Fruit fly (Drosophila melanogaster) whole organism, embryonic: ENCODE data around the gene CG8837.

ENCODE experiments used
- Ada2b ChIP-seq: fragments of 200-800 bp; sonication (Bioruptor generic); IDR thresholded peaks from 2 replicates; pipeline ENCODE4 v1.3.6; 2022; ENCODE audit warnings: missing biosample characterization, missing genetic modification characterization
- Adf1 ChIP-seq: fragments of 200-800 bp; sonication (Bioruptor generic); IDR thresholded peaks from 2 replicates; pipeline ENCODE4 v1.3.6; 2022; ENCODE audit warnings: missing biosample characterization, missing genetic modification characterization
- Atf6 ChIP-seq: fragments of 200-800 bp; sonication (Bioruptor generic); IDR thresholded peaks from 2 replicates; pipeline ENCODE4 v1.3.6; 2022; ENCODE audit warnings: missing biosample characterization, missing genetic modification characterization
- Blimp-1 ChIP-seq: fragments of 200-800 bp; sonication (Bioruptor generic); optimal IDR thresholded peaks from 3 replicates; lab custom pipeline; 2018; ENCODE audit warnings: missing biosample characterization, missing genetic modification characterization, mild to moderate bottlenecking, moderate library complexity, missing genetic modification reagents
- CG10366 ChIP-seq: fragments of 200-800 bp; sonication (Bioruptor generic); IDR thresholded peaks from 2 replicates; pipeline ENCODE4 v1.3.6; 2022; ENCODE audit warnings: missing biosample characterization, missing genetic modification characterization
- CG11504 ChIP-seq: fragments of 200-800 bp; sonication (Bioruptor generic); optimal IDR thresholded peaks from 3 replicates; lab custom pipeline; 2019; ENCODE audit warnings: missing biosample characterization, mild to moderate bottlenecking, missing genetic modification characterization, moderate library complexity
- CG14965 ChIP-seq: fragments of 200-800 bp; sonication (Bioruptor generic); optimal IDR thresholded peaks from 2 replicates; lab custom pipeline; 2016; ENCODE audit warnings: missing biosample characterization, missing genetic modification characterization, borderline replicate concordance
- CG15011 ChIP-seq: fragments of 200-800 bp; sonication (Bioruptor generic); optimal IDR thresholded peaks from 3 replicates; lab custom pipeline; 2018; ENCODE audit warnings: missing biosample characterization, mild to moderate bottlenecking, missing genetic modification characterization
- CG16813 ChIP-seq: fragments of 200-800 bp; sonication (Bioruptor generic); IDR thresholded peaks from 3 replicates; pipeline ENCODE4 v1.3.6; 2022; ENCODE audit warnings: missing biosample characterization, missing genetic modification characterization; ENCODE audit not compliant: partially characterized antibody
- CG17186 ChIP-seq: fragments of 200-800 bp; sonication (Bioruptor generic); optimal IDR thresholded peaks from 3 replicates; lab custom pipeline; 2017; ENCODE audit warnings: missing biosample characterization, missing genetic modification reagents, missing genetic modification characterization
- CG17912 ChIP-seq: fragments of 200-800 bp; sonication (Bioruptor generic); optimal IDR thresholded peaks from 2 replicates; lab custom pipeline; 2018; ENCODE audit warnings: missing biosample characterization, mild to moderate bottlenecking, missing genetic modification characterization
- CG18011 ChIP-seq: fragments of 200-800 bp; sonication (Bioruptor generic); optimal IDR thresholded peaks from 2 replicates; lab custom pipeline; 2017; ENCODE audit warnings: missing biosample characterization, missing genetic modification characterization, mild to moderate bottlenecking, moderate library complexity, missing genotype
- CG18476 ChIP-seq: fragments of 200-800 bp; sonication (Bioruptor generic); optimal IDR thresholded peaks from 2 replicates; lab custom pipeline; 2016; ENCODE audit warnings: missing biosample characterization, mild to moderate bottlenecking, missing genetic modification characterization
- CG18599 ChIP-seq: fragments of 200-800 bp; sonication (Bioruptor generic); optimal IDR thresholded peaks from 3 replicates; lab custom pipeline; 2017; ENCODE audit warnings: missing biosample characterization, missing genetic modification characterization, mild to moderate bottlenecking, moderate library complexity, missing genetic modification reagents
- CG18764 ChIP-seq: fragments of 200-800 bp; sonication (Bioruptor generic); optimal IDR thresholded peaks from 3 replicates; lab custom pipeline; 2016; ENCODE audit warnings: missing biosample characterization, missing genetic modification characterization
- CG34376 ChIP-seq: fragments of 200-800 bp; sonication (Bioruptor generic); optimal IDR thresholded peaks from 2 replicates; lab custom pipeline; 2018; ENCODE audit warnings: missing biosample characterization, mild to moderate bottlenecking, missing genetic modification characterization
- CG4328 ChIP-seq: fragments of 200-800 bp; sonication (Bioruptor generic); optimal IDR thresholded peaks from 3 replicates; lab custom pipeline; 2017; ENCODE audit warnings: missing biosample characterization, missing genetic modification reagents, missing genetic modification characterization
- CG6254 ChIP-seq: fragments of 200-800 bp; sonication (Bioruptor generic); optimal IDR thresholded peaks from 3 replicates; lab custom pipeline; 2017; ENCODE audit warnings: mild to moderate bottlenecking, missing biosample characterization, missing genetic modification reagents, missing genetic modification characterization
- CG7839 ChIP-seq: fragments of 200-800 bp; sonication (Bioruptor generic); optimal IDR thresholded peaks from 3 replicates; lab custom pipeline; 2018; ENCODE audit warnings: missing biosample characterization, mild to moderate bottlenecking, missing genetic modification characterization, moderate library complexity
- CG8281 ChIP-seq: fragments of 200-800 bp; sonication (Bioruptor generic); optimal IDR thresholded peaks from 2 replicates; lab custom pipeline; 2018; ENCODE audit warnings: missing biosample characterization, mild to moderate bottlenecking, missing genetic modification characterization, moderate library complexity
- CrebB ChIP-seq: fragments of 200-800 bp; sonication (Bioruptor generic); optimal IDR thresholded peaks from 3 replicates; lab custom pipeline; 2018; ENCODE audit warnings: missing biosample characterization, mild to moderate bottlenecking, missing genetic modification characterization
- Dek ChIP-seq: fragments of 200-800 bp; sonication (Bioruptor generic); optimal IDR thresholded peaks from 3 replicates; lab custom pipeline; 2019; ENCODE audit warnings: missing biosample characterization, mild to moderate bottlenecking, missing genetic modification characterization, moderate library complexity
- Dip2 ChIP-seq: fragments of 200-800 bp; sonication (Bioruptor generic); IDR thresholded peaks from 2 replicates; pipeline ENCODE4 v1.3.6; 2022; ENCODE audit warnings: missing biosample characterization, missing genetic modification characterization
- Doc2 ChIP-seq: fragments of 200-800 bp; sonication (Bioruptor generic); IDR thresholded peaks from 2 replicates; pipeline ENCODE4 v1.3.6; 2022; ENCODE audit warnings: missing biosample characterization, missing genetic modification characterization
- Elba2 ChIP-seq: fragments of 200-800 bp; sonication (Bioruptor generic); optimal IDR thresholded peaks from 3 replicates; lab custom pipeline; 2016; ENCODE audit warnings: missing biosample characterization, missing genetic modification characterization
- HmgZ ChIP-seq: fragments of 200-800 bp; sonication (Bioruptor generic); optimal IDR thresholded peaks from 2 replicates; lab custom pipeline; 2018; ENCODE audit warnings: missing biosample characterization, mild to moderate bottlenecking, missing genetic modification characterization
- Lhr ChIP-seq: fragments of 200-800 bp; sonication (Bioruptor generic); optimal IDR thresholded peaks from 3 replicates; lab custom pipeline; 2017; ENCODE audit warnings: mild to moderate bottlenecking, missing biosample characterization, missing genetic modification reagents, missing genetic modification characterization
- Med ChIP-seq: fragments of 200-800 bp; sonication (Bioruptor generic); peaks from one replicate; lab custom pipeline; 2016; ENCODE audit warnings: missing biosample characterization, missing genetic modification characterization, mild to moderate bottlenecking, inconsistent platforms, moderate library complexity
- NC2α ChIP-seq: fragments of 200-800 bp; sonication (Bioruptor generic); optimal IDR thresholded peaks from 2 replicates; lab custom pipeline; 2016; ENCODE audit warnings: missing biosample characterization, missing genetic modification characterization
- Poxn ChIP-seq: fragments of 200-800 bp; sonication (Bioruptor generic); IDR thresholded peaks from 2 replicates; pipeline ENCODE4 v1.3.6; 2022; ENCODE audit warnings: missing biosample characterization, missing genetic modification characterization
- al ChIP-seq: fragments of 200-800 bp; sonication (Bioruptor generic); IDR thresholded peaks from 2 replicates; pipeline ENCODE4 v1.3.6; 2022; ENCODE audit warnings: missing biosample characterization, missing genetic modification characterization
- cad ChIP-seq: fragments of >200 bp; optimal IDR thresholded peaks from 2 replicates; lab custom pipeline; 2017; ENCODE audit warnings: missing biosample characterization, missing genetic modification characterization
- ci ChIP-seq: fragments of 200-800 bp; sonication (Bioruptor generic); IDR thresholded peaks from 3 replicates; pipeline ENCODE4 v1.3.6; 2022; ENCODE audit warnings: missing biosample characterization, missing genetic modification characterization
- disco-r ChIP-seq: fragments of 200-800 bp; sonication (Bioruptor generic); optimal IDR thresholded peaks from 2 replicates; lab custom pipeline; 2016; ENCODE audit warnings: missing biosample characterization, missing genetic modification characterization
- gcm ChIP-seq: fragments of 200-800 bp; sonication (Bioruptor generic); optimal IDR thresholded peaks from 2 replicates; lab custom pipeline; 2019; ENCODE audit warnings: missing biosample characterization, mild to moderate bottlenecking, missing genetic modification characterization, moderate library complexity
- gro ChIP-seq: fragments of 200-800 bp; sonication (Bioruptor generic); optimal IDR thresholded peaks from 2 replicates; lab custom pipeline; 2016; ENCODE audit warnings: missing biosample characterization, missing genetic modification characterization
- gsb-n ChIP-seq: fragments of 200-800 bp; sonication (Bioruptor generic); optimal IDR thresholded peaks from 3 replicates; lab custom pipeline; 2018; ENCODE audit warnings: missing biosample characterization, mild to moderate bottlenecking, missing genetic modification characterization
- ind ChIP-seq: fragments of 200-800 bp; sonication (Bioruptor generic); optimal IDR thresholded peaks from 3 replicates; lab custom pipeline; 2016; ENCODE audit warnings: missing biosample characterization, missing genetic modification characterization
- jing ChIP-seq: fragments of 200-800 bp; sonication (Bioruptor generic); optimal IDR thresholded peaks from 2 replicates; lab custom pipeline; 2018; ENCODE audit warnings: missing biosample characterization, mild to moderate bottlenecking, missing genetic modification characterization
- kay ChIP-seq: fragments of 200-800 bp; sonication (Bioruptor generic); optimal IDR thresholded peaks from 2 replicates; lab custom pipeline; 2016; ENCODE audit warnings: missing biosample characterization, missing genetic modification characterization
- kni ChIP-seq: fragments of 200-800 bp; sonication (Bioruptor generic); optimal IDR thresholded peaks from 3 replicates; lab custom pipeline; 2017; ENCODE audit warnings: mild to moderate bottlenecking, missing biosample characterization, missing genetic modification reagents, missing genetic modification characterization
- mld ChIP-seq: fragments of 200-800 bp; sonication (Bioruptor generic); IDR thresholded peaks from 3 replicates; pipeline ENCODE4 v1.3.6; 2022; ENCODE audit warnings: missing biosample characterization, missing genetic modification characterization; ENCODE audit not compliant: partially characterized antibody
- nmo ChIP-seq: fragments of 200-800 bp; sonication (Bioruptor generic); optimal IDR thresholded peaks from 2 replicates; lab custom pipeline; 2018; ENCODE audit warnings: missing biosample characterization, mild to moderate bottlenecking, missing genetic modification characterization, moderate library complexity
- pan ChIP-seq, 4 experiments: fragments of >200 bp in 3 of 4; fragments of 200-800 bp in 1 of 4; sonication (Bioruptor generic) in 1 of 4; optimal IDR thresholded peaks in 3 of 4; IDR thresholded peaks in 1 of 4; 2 replicates each; pipeline versions ENCODE4 v1.3.6 to Lab custom; 2017 to 2022; ENCODE audit warnings: missing biosample characterization in 2 of 4, missing genetic modification characterization in 2 of 4, mixed read lengths in 1 of 4
- pb ChIP-seq: fragments of 200-800 bp; sonication (Bioruptor generic); optimal IDR thresholded peaks from 3 replicates; lab custom pipeline; 2016; ENCODE audit warnings: missing biosample characterization, missing genetic modification characterization
- salm ChIP-seq: fragments of 200-800 bp; sonication (Bioruptor generic); optimal IDR thresholded peaks from 2 replicates; lab custom pipeline; 2018; ENCODE audit warnings: missing biosample characterization, mild to moderate bottlenecking, missing genetic modification characterization
- slou ChIP-seq: fragments of 200-800 bp; sonication (Bioruptor generic); optimal IDR thresholded peaks from 3 replicates; lab custom pipeline; 2016; ENCODE audit warnings: missing biosample characterization, missing genetic modification characterization
- z ChIP-seq: fragments of 200-800 bp; sonication (Bioruptor generic); IDR thresholded peaks from 3 replicates; pipeline ENCODE4 v1.3.6; 2022; ENCODE audit warnings: missing biosample characterization, missing genetic modification characterization
- zen2 ChIP-seq: fragments of 200-800 bp; sonication (Bioruptor generic); IDR thresholded peaks from 3 replicates; pipeline ENCODE4 v1.3.6; 2022; ENCODE audit warnings: missing biosample characterization, missing genetic modification characterization; ENCODE audit not compliant: partially characterized antibody

CG8837 gene

DNA sequence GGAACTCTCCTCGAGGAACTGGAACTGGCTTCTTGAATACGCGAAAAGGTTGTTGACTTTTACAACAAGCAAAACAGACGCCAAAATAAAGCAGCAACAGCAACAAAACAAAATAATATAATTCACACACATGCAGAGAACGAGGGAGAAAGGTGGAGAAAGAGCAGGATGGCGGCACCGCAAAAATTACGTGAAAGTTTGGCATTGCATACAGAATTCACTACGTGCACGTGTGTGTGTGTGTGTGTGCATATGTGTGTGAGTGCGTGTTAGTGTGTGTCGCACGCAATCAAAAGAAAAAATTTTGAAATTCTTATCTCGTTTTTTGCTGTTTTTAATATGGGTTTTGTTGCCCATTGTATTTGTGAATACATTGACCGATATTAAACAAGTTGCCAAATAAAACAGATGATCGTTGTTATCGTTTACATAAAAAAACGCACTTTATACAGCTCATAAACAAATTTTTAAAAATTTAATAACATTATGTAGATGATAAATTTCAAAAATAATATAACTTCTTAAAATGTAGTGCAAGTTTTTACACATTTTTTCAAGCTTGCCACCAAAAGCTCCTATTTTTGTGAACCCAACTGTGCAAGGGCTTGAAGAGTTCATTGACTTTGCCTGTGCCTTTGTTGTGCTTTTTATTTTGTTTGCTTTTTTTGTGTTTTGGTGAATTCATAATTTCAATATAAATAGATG lies 21.3 kb downstream of the CG8837 start (continued):
- no peak for TF ChIP-seq HmgZ (tag; lab: Kevin White, UChicago)
- no peak for TF ChIP-seq gro
- no peak for TF ChIP-seq z (GFP tag; lab: Robert Waterston, UW)
- no peak for TF ChIP-seq Poxn (GFP tag; lab: Robert Waterston, UW)
- no peak for TF ChIP-seq cad (GFP tag; lab: Kevin White, UChicago)
- TF ChIP-seq CG8281, result no peak
- TF ChIP-seq CG18476 (GFP tag; lab: Kevin White, UChicago), result no peak
- peak; percentile 6 for TF ChIP-seq nmo (GFP tag; lab: Kevin White, UChicago)
- TF ChIP-seq Dip2, result no peak
- no peak for TF ChIP-seq pb
- TF ChIP-seq zen2 (GFP tag; lab: Robert Waterston, UW), result no peak
- peak; percentile 19 for TF ChIP-seq CG18599 (GFP tag; lab: Kevin White, UChicago)
- TF ChIP-seq gsb-n, result no peak
- no peak for TF ChIP-seq CG17186
- peak; percentile 5 for TF ChIP-seq ind
- no peak for TF ChIP-seq pan (optimal IDR thresholded peaks at IDR 0.05; lab: Kevin White, UChicago)
- no peak for TF ChIP-seq pan (GFP tag; optimal IDR thresholded peaks at IDR 0.05 in 1 of 2, IDR thresholded peaks at IDR 0.05 in 1 of 2)
- no peak for TF ChIP-seq CG4328 (GFP tag; lab: Kevin White, UChicago)
- no peak; the same call in 2 of the 3 replicates for TF ChIP-seq ci
- TF ChIP-seq CG10366, result 0 out of 2 replicates have a peak, but pooled peaks have one; percentile 21
- no peak for TF ChIP-seq CG15011 (GFP tag; lab: Kevin White, UChicago)
- TF ChIP-seq CG14965 (GFP tag; lab: Kevin White, UChicago), result no peak
- TF ChIP-seq Elba2 (GFP tag; lab: Kevin White, UChicago), result no peak
- peak; percentile 53 for TF ChIP-seq CG11504 (tag; lab: Kevin White, UChicago)
- no peak for TF ChIP-seq CG17912 (GFP tag; lab: Kevin White, UChicago)
- no peak for TF ChIP-seq CG18764 (GFP tag; lab: Kevin White, UChicago)
- TF ChIP-seq CG7839, result peak; percentile 44
- TF ChIP-seq CG6254 (GFP tag; lab: Kevin White, UChicago), result no peak
- no peak for TF ChIP-seq Lhr (GFP tag; lab: Kevin White, UChicago)
- TF ChIP-seq CrebB (tag; lab: Kevin White, UChicago), result no peak
- TF ChIP-seq Med, result no peak
- TF ChIP-seq Doc2 (GFP tag; lab: Robert Waterston, UW), result no peak
- TF ChIP-seq jing (GFP tag; lab: Kevin White, UChicago), result no peak
- TF ChIP-seq NC2α (GFP tag; lab: Kevin White, UChicago), result no peak
- no peak for TF ChIP-seq slou (GFP tag; lab: Kevin White, UChicago)
- no peak for TF ChIP-seq kni (GFP tag; lab: Kevin White, UChicago)
- TF ChIP-seq al, result no peak
- TF ChIP-seq mld (GFP tag; lab: Robert Waterston, UW), result no peak
- no peak for TF ChIP-seq salm (tag; lab: Kevin White, UChicago)
- TF ChIP-seq CG16813, result no peak
- no peak for TF ChIP-seq kay
- TF ChIP-seq CG34376 (GFP tag; lab: Kevin White, UChicago), result no peak
- TF ChIP-seq Blimp-1 (GFP tag; lab: Kevin White, UChicago), result peak; percentile 50
- TF ChIP-seq Adf1, result no peak
- TF ChIP-seq Dek (tag; lab: Kevin White, UChicago), result no peak
- TF ChIP-seq CG18011 (GFP tag; lab: Kevin White, UChicago), result no peak
- TF ChIP-seq Ada2b, result no peak
- no peak for TF ChIP-seq disco-r (GFP tag; lab: Kevin White, UChicago)
- TF ChIP-seq Atf6, result no peak
- TF ChIP-seq gcm, result no peak
